Fruit fly (Drosophila melanogaster) whole organism, wandering third instar larva: ENCODE measurements around the gene cnir.

Experiments
- Abd-B ChIP-seq: fragments of >200 bp; optimal IDR thresholded peaks from 2 replicates; lab custom pipeline; 2017; ENCODE audit warnings: missing biosample characterization, missing genetic modification characterization
- CG32264 ChIP-seq: fragments of 200-800 bp; sonication (Bioruptor generic); optimal IDR thresholded peaks from 2 replicates; lab custom pipeline; 2016; ENCODE audit warnings: missing biosample characterization, missing genetic modification characterization
- CG9705 ChIP-seq: fragments of 200-800 bp; sonication (Bioruptor generic); optimal IDR thresholded peaks from 2 replicates; lab custom pipeline; 2018; ENCODE audit warnings: missing biosample characterization, mild to moderate bottlenecking, missing genetic modification characterization
- CrebA ChIP-seq: fragments of 200-800 bp; sonication (Bioruptor generic); optimal IDR thresholded peaks from 2 replicates; lab custom pipeline; 2016; ENCODE audit warnings: missing biosample characterization, mild to moderate bottlenecking, missing genetic modification characterization, borderline replicate concordance
- Dif ChIP-seq: fragments of 200-275, 200-300 bp; sonication (Bioruptor generic); optimal IDR thresholded peaks from 2 replicates; lab custom pipeline; 2018; ENCODE audit warnings: missing biosample characterization, missing genetic modification characterization; ENCODE audit not compliant: partially characterized antibody
- GATAd ChIP-seq: sonication (Bioruptor generic); optimal IDR thresholded peaks from 2 replicates; lab custom pipeline; 2016; ENCODE audit warnings: missing biosample characterization, missing genetic modification characterization
- Hnf4 ChIP-seq: fragments of 200-800 bp; sonication (Bioruptor generic); optimal IDR thresholded peaks from 2 replicates; lab custom pipeline; 2016; ENCODE audit warnings: missing biosample characterization, mild to moderate bottlenecking, missing genetic modification characterization
- Hr78 ChIP-seq: fragments of >200 bp; optimal IDR thresholded peaks from 2 replicates; lab custom pipeline; 2017; ENCODE audit warnings: missing biosample characterization, missing genetic modification characterization
- Hr83 ChIP-seq: fragments of 200-300 bp; sonication (Bioruptor generic); optimal IDR thresholded peaks from 2 replicates; lab custom pipeline; 2016; ENCODE audit warnings: missing biosample characterization, mild to moderate bottlenecking, missing genetic modification characterization, moderate library complexity; ENCODE audit not compliant: poor library complexity, severe bottlenecking
- Jra ChIP-seq: sonication (Bioruptor generic); optimal IDR thresholded peaks from 2 replicates; lab custom pipeline; 2016; ENCODE audit warnings: missing biosample characterization, missing genetic modification characterization
- Mio ChIP-seq: sonication (Bioruptor generic); optimal IDR thresholded peaks from 2 replicates; lab custom pipeline; 2016; ENCODE audit warnings: missing biosample characterization, missing genetic modification characterization
- Myc ChIP-seq: fragments of >200 bp; optimal IDR thresholded peaks from 2 replicates; lab custom pipeline; 2017
- N ChIP-seq: fragments of >200 bp; optimal IDR thresholded peaks from 2 replicates; lab custom pipeline; 2018; ENCODE audit warnings: missing biosample characterization, missing external identifiers, missing genetic modification characterization
- Rel ChIP-seq, 2 experiments: fragments of 200-800 bp; sonication (Bioruptor generic) in 1 of 2; optimal IDR thresholded peaks; 2 replicates in 1 of 2; 3 replicates in 1 of 2; lab custom pipeline; 2016 to 2019; ENCODE audit warnings: mild to moderate bottlenecking in 2 of 2, missing biosample characterization in 2 of 2, missing genetic modification characterization in 2 of 2, moderate library complexity in 1 of 2
- Sp1 ChIP-seq: fragments of 200-800 bp; sonication (Bioruptor generic); optimal IDR thresholded peaks from 3 replicates; lab custom pipeline; 2019; ENCODE audit warnings: missing biosample characterization, mild to moderate bottlenecking, missing genetic modification characterization, moderate library complexity
- Vsx2 ChIP-seq: fragments of 200-300, 225-300 bp; sonication (Bioruptor generic); optimal IDR thresholded peaks from 2 replicates; lab custom pipeline; 2018; ENCODE audit warnings: missing biosample characterization, missing genetic modification characterization; ENCODE audit not compliant: partially characterized antibody
- br ChIP-seq: fragments of 200-800 bp; sonication (Bioruptor generic); optimal IDR thresholded peaks from 2 replicates; lab custom pipeline; 2016; ENCODE audit warnings: missing biosample characterization, missing genetic modification characterization
- dl ChIP-seq, 2 experiments: fragments of 175-275, 200-275 bp in 1 of 2; fragments of 200-275 bp in 1 of 2; sonication (Bioruptor generic); optimal IDR thresholded peaks; lab custom pipeline; 2018; ENCODE audit warnings: mild to moderate bottlenecking in 2 of 2, missing biosample characterization in 2 of 2, missing genetic modification characterization in 2 of 2, moderate library complexity in 2 of 2; ENCODE audit not compliant: partially characterized antibody in 2 of 2, insufficient read depth in 1 of 2
- dmrt93B ChIP-seq: fragments of 200-800 bp; sonication (Bioruptor generic); optimal IDR thresholded peaks from 2 replicates; lab custom pipeline; 2018; ENCODE audit warnings: missing biosample characterization, mild to moderate bottlenecking, missing genetic modification characterization
- ey ChIP-seq: fragments of 200-800 bp; sonication (Bioruptor generic); optimal IDR thresholded peaks from 2 replicates; lab custom pipeline; 2016; ENCODE audit warnings: missing biosample characterization, missing genetic modification characterization
- foxo ChIP-seq, 2 experiments: fragments of 200-800 bp; sonication (Bioruptor generic); optimal IDR thresholded peaks; 2 replicates in 1 of 2; 3 replicates in 1 of 2; lab custom pipeline; 2016 to 2017; ENCODE audit warnings: missing biosample characterization in 2 of 2, missing genetic modification characterization in 2 of 2
- fru ChIP-seq: fragments of 200-800 bp; sonication (Bioruptor generic); optimal IDR thresholded peaks from 3 replicates; lab custom pipeline; 2016; ENCODE audit warnings: missing biosample characterization, mild to moderate bottlenecking, missing genetic modification characterization
- h ChIP-seq: fragments of 200-800 bp; sonication (Bioruptor generic); optimal IDR thresholded peaks from 3 replicates; lab custom pipeline; 2016; ENCODE audit warnings: missing biosample characterization, mild to moderate bottlenecking, missing genetic modification characterization
- lola ChIP-seq: fragments of >200 bp; optimal IDR thresholded peaks from 2 replicates; lab custom pipeline; 2017; ENCODE audit warnings: missing biosample characterization, missing genetic modification characterization
- rgr ChIP-seq: fragments of 200-800 bp; sonication (Bioruptor generic); optimal IDR thresholded peaks from 3 replicates; lab custom pipeline; 2016; ENCODE audit warnings: missing biosample characterization, mild to moderate bottlenecking, missing genetic modification characterization
- sv ChIP-seq: fragments of 200-800 bp; sonication (Bioruptor generic); optimal IDR thresholded peaks from 3 replicates; lab custom pipeline; 2016; ENCODE audit warnings: missing biosample characterization, missing genetic modification characterization
- tai ChIP-seq: sonication (Bioruptor generic); optimal IDR thresholded peaks from 2 replicates; lab custom pipeline; 2016; ENCODE audit warnings: missing biosample characterization, missing genetic modification characterization
- usp ChIP-seq: fragments of >200 bp; optimal IDR thresholded peaks from 2 replicates; lab custom pipeline; 2017; ENCODE audit warnings: missing biosample characterization, missing genetic modification characterization
- woc ChIP-seq: sonication (Bioruptor generic); optimal IDR thresholded peaks from 2 replicates; lab custom pipeline; 2016; ENCODE audit warnings: missing biosample characterization, mild to moderate bottlenecking, missing genetic modification characterization

Gene cnir

DNA sequence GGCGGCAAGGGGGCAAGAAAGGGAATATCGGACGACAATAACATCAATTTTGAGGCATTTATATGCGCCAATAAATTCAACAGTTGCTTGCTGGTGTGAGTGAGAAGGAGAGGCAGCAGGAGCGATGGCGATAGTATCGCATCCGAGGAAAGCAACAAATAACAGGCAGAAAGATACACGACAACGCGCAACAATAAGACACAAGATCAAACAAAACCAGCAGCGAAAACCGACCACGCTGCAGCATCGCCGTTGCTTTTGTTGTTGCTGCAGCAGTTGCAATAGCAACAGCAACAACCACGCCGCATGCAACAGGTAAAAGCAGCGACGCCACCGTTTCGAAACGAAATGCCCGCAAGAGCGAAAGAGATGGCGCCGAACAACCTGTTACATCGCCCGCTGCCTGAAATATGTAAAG, 39.1 kb downstream of the cnir start:
- TF ChIP-seq rgr (GFP tag; lab: Kevin White, UChicago), result no peak
- TF ChIP-seq fru, result no peak
- TF ChIP-seq Dif, result no peak
- TF ChIP-seq br, result no peak
- TF ChIP-seq dmrt93B (GFP tag; lab: Kevin White, UChicago), result no peak
- TF ChIP-seq Myc (lab: Kevin White, UChicago), result no peak
- no peak for TF ChIP-seq usp (GFP tag; lab: Kevin White, UChicago)
- no peak for TF ChIP-seq h (GFP tag; lab: Kevin White, UChicago)
- no peak for TF ChIP-seq tai
- TF ChIP-seq ey (GFP tag; lab: Kevin White, UChicago), result no peak
- TF ChIP-seq GATAd (GFP tag; lab: Kevin White, UChicago), result no peak
- TF ChIP-seq Rel (GFP tag; optimal IDR thresholded peaks at IDR 0.05; lab: Kevin White, UChicago), result no peak
- no peak for TF ChIP-seq Rel (tag; optimal IDR thresholded peaks at IDR 0.05; lab: Kevin White, UChicago)
- no peak for TF ChIP-seq dl (GFP tag; optimal IDR thresholded peaks at IDR 0.05; lab: Kevin White, UChicago; ENCODE audit: insufficient read depth in 1 of 2, partially characterized antibody in 2 of 2)
- TF ChIP-seq sv (GFP tag; lab: Kevin White, UChicago), result no peak
- TF ChIP-seq CG9705, result no peak

DNA sequence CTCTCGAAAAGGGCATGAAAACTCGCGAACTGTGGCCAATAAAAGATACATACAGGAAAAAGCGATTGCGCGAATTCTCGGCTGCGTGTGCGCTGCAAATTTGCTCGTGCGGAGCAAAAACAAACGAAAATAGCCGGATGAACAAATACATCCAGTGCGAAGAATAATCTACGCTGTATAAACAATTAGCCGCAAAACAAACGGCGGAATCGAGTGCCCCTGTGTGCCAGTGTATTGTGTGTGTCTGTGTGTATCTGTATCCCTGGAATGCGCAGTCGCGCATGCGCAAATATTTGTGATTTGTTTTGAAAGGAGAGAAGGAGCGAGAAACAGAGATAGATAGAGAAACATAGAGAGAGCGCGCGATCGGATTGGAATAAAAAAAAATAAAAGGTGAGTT, 40.0 kb downstream of the cnir start:
- TF ChIP-seq foxo (GFP tag; optimal IDR thresholded peaks at IDR 0.05; lab: Kevin White, UChicago) (no peak), tai (no peak), lola (GFP tag; lab: Kevin White, UChicago) (no peak), ey (GFP tag; lab: Kevin White, UChicago) (no peak), Hr83 (GFP tag; lab: Kevin White, UChicago) (no peak), Abd-B (GFP tag; lab: Kevin White, UChicago) (no peak), woc (GFP tag; lab: Kevin White, UChicago) (no peak)

DNA sequence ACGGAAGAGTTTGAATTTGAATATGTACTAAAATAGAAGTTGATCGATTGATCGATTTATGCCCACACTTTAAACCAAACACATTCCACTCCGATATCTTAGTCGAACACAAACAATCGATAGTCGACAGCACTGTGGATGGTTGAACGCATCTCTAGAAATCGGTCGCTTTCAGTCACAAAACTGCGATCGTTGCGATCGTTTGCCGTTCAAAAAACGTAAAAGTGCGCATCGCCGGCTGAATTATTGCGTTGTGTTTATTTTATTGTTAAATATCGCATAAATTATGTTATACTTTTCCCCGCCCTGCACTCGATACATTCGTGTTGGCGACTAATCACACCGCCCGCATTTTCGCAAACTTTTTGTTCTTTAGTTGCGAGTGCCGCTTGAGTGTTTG, 40.5 kb downstream of the cnir start, which contains the start of gene Ccdc85:
Gene Ccdc85, plus strand, starts transcription at position 174 of the 400 bp plus-strand sequence.
- TF ChIP-seq Dif, result peak; percentile 75
- TF ChIP-seq Rel (GFP tag; optimal IDR thresholded peaks at IDR 0.05; lab: Kevin White, UChicago), result no peak
- TF ChIP-seq Rel (tag; optimal IDR thresholded peaks at IDR 0.05; lab: Kevin White, UChicago), result peak; percentile 39
- no peak for TF ChIP-seq Hnf4 (GFP tag; lab: Kevin White, UChicago)
- TF ChIP-seq Myc (lab: Kevin White, UChicago), result peak; percentile 40
- TF ChIP-seq dl (GFP tag; optimal IDR thresholded peaks at IDR 0.05; lab: Kevin White, UChicago; ENCODE audit: insufficient read depth in 1 of 2, partially characterized antibody in 2 of 2), result peak in 1 of 2 experiments; percentile 3
- TF ChIP-seq Sp1 (GFP tag; lab: Kevin White, UChicago), result no peak
- peak in 1 of 2 experiments; percentile 50 for TF ChIP-seq foxo (GFP tag; optimal IDR thresholded peaks at IDR 0.05; lab: Kevin White, UChicago)
- no peak for TF ChIP-seq lola (GFP tag; lab: Kevin White, UChicago)
- TF ChIP-seq Jra (GFP tag; lab: Kevin White, UChicago), result peak; percentile 28
- peak; percentile 60 for TF ChIP-seq Vsx2
- TF ChIP-seq h (GFP tag; lab: Kevin White, UChicago), result peak; percentile 6
- TF ChIP-seq, all 38 proteins: peak for 8

DNA sequence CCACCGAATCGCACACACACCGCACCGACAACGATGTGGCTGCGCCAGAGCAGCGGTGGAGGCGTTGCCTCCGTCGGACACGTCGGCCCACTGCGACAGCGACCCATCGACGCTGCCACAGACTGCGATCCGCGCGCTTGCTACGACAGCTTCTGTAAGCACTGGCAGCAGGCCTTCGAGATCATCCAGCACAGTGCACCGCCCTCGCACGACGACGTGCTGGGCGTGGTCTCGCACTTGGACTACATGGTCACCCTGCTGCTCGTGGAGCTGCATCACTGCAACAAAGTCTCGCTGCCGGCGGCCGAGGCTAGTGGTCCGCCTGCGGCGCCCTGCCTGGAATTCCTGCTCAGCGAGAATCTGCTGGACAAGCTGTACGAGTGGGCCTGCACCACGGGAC, 45.9 kb downstream of the cnir start:
- TF ChIP-seq CG32264, result no peak
- no peak for TF ChIP-seq dmrt93B (GFP tag; lab: Kevin White, UChicago)
- TF ChIP-seq dl (GFP tag; optimal IDR thresholded peaks at IDR 0.05; lab: Kevin White, UChicago; ENCODE audit: insufficient read depth in 1 of 2, partially characterized antibody in 2 of 2), result no peak
- no peak for TF ChIP-seq foxo (GFP tag; optimal IDR thresholded peaks at IDR 0.05; lab: Kevin White, UChicago)
- TF ChIP-seq woc (GFP tag; lab: Kevin White, UChicago), result no peak
- no peak for TF ChIP-seq Jra (GFP tag; lab: Kevin White, UChicago)
- TF ChIP-seq Hnf4 (GFP tag; lab: Kevin White, UChicago), result no peak
- TF ChIP-seq Abd-B (GFP tag; lab: Kevin White, UChicago), result no peak
- no peak for TF ChIP-seq CrebA (GFP tag; lab: Kevin White, UChicago)

DNA sequence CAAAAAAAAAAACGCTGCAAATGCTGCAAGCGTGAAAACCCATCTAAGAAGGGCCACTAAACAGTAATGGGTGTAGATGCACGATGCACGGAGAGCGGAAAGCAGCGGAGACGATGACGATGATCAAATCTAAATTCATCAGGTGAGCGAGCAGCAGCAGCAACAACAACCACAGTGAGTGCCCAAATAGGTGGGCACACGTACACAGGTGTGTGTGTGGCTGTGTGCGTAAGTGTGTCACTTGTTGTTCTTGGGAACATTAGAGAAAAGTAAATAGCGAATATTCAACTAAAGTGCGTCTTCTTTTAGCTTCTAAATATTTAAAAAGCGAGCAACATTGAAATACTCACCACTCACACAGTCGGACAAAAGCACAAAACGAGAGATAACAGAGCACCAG, 46.4 kb downstream of the cnir start:
- no peak for TF ChIP-seq Myc (lab: Kevin White, UChicago)
- TF ChIP-seq rgr (GFP tag; lab: Kevin White, UChicago), result no peak
- TF ChIP-seq woc (GFP tag; lab: Kevin White, UChicago), result no peak
- no peak for TF ChIP-seq dmrt93B (GFP tag; lab: Kevin White, UChicago)
- no peak for TF ChIP-seq CG9705
- TF ChIP-seq Hr78 (GFP tag; lab: Kevin White, UChicago), result no peak
- no peak for TF ChIP-seq sv (GFP tag; lab: Kevin White, UChicago)
- no peak for TF ChIP-seq h (GFP tag; lab: Kevin White, UChicago)
- no peak for TF ChIP-seq br
- no peak for TF ChIP-seq GATAd (GFP tag; lab: Kevin White, UChicago)
- TF ChIP-seq Mio (GFP tag; lab: Kevin White, UChicago), result no peak
- TF ChIP-seq ey (GFP tag; lab: Kevin White, UChicago), result no peak
- no peak for TF ChIP-seq Abd-B (GFP tag; lab: Kevin White, UChicago)
- TF ChIP-seq N (GFP tag; lab: Kevin White, UChicago), result no peak
- no peak for TF ChIP-seq dl (GFP tag; optimal IDR thresholded peaks at IDR 0.05; lab: Kevin White, UChicago; ENCODE audit: insufficient read depth in 1 of 2, partially characterized antibody in 2 of 2)
